Worm (Caenorhabditis elegans): ENCODE results near the gene M03F8.6.

Gene M03F8.6

DNA sequence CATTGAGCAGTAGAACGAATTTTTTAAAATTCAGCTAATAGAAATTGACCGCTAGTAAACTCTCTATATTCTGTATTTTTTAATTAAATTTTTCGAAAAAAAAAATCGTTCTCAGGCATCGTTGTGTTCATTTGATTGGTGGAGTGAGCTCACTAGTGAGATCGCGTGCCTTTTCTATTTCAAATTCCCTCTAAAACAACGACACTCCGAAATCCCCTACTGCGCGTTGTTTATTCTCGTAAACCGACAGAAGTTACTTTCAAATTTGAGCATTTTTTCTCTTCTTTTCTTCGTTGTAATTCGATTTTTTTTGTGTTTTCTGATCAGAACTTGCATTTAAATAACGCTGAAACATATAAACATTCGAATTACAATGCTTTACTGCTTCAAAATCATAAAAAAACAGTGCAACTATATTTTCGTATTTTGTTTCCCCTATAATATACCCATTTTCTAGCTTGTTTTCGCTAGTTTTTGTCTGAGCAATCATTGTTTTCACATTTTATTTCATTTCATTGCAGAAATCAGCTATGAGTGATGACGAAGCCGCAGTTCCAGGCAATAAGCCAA is 15.1 kb downstream of the M03F8.6 start, which contains the start of gene syf-3:
Gene syf-3 (plus strand): TSS at position 520 of the 570 bp plus-strand sequence.
- TF ChIP-seq hmg-4 (GFP tag; optimal IDR thresholded peaks at IDR 0.05): no peak
- TF ChIP-seq aly-1 (tag; optimal IDR thresholded peaks at IDR 0.05): no peak
- TF ChIP-seq F13C5.2 (tag; optimal IDR thresholded peaks at IDR 0.05): no peak
- TF ChIP-seq hnd-1 (tag; optimal IDR thresholded peaks at IDR 0.05): no peak
- TF ChIP-seq ama-1 (optimal IDR thresholded peaks at IDR 0.05): no peak
- no peak for TF ChIP-seq ceh-13 (GFP tag; optimal IDR thresholded peaks at IDR 0.05)

ce11 chrV:5936691-5937090 is 18.0 kb downstream of the M03F8.6 start, which contains the start of the genes M03F8.5 and M03F8.7:
Gene M03F8.5 (minus strand): TSS chrV:5936791.
Gene M03F8.7 (plus strand): TSS chrV:5936939.
- TF ChIP-seq scrt-1 (GFP tag; IDR thresholded peaks at IDR 0.05): no peak
- TF ChIP-seq pes-1 (GFP tag; IDR thresholded peaks at IDR 0.05): no peak
- no peak for TF ChIP-seq F13C5.2 (tag; optimal IDR thresholded peaks at IDR 0.05)
- TF ChIP-seq sea-1 (GFP tag; conservative IDR thresholded peaks at IDR 0.05): no peak
- TF ChIP-seq tra-4 (tag; optimal IDR thresholded peaks at IDR 0.05): no peak

- TF ChIP-seq ama-1 (optimal IDR thresholded peaks at IDR 0.05) (no peak), ets-7 (tag; optimal IDR thresholded peaks at IDR 0.05) (no peak), tbx-11 (GFP tag; IDR thresholded peaks at IDR 0.05) (no peak), aly-1 (tag; optimal IDR thresholded peaks at IDR 0.05) (no peak), ceh-36 (tag; optimal IDR thresholded peaks at IDR 0.05) (no peak), tra-4 (tag; optimal IDR thresholded peaks at IDR 0.05) (no peak), hmg-4 (GFP tag; optimal IDR thresholded peaks at IDR 0.05) (no peak), hmbx-1 (tag; optimal IDR thresholded peaks at IDR 0.05) (no peak), sea-1 (GFP tag; conservative IDR thresholded peaks at IDR 0.05) (no peak), tbx-37 (GFP tag; conservative IDR thresholded peaks at IDR 0.05) (no peak), ceh-13 (GFP tag; optimal IDR thresholded peaks at IDR 0.05) (no peak), F13C5.2 (tag; optimal IDR thresholded peaks at IDR 0.05) (no peak)
These were observed 24.1 kb downstream of the M03F8.6 start, which contains the start of gene galt-1 for ce11 chrV:5930588-5930987. Gene galt-1 (plus strand): TSS chrV:5930905.

- no peak for TF ChIP-seq sea-1 (GFP tag; conservative IDR thresholded peaks at IDR 0.05)
- TF ChIP-seq ama-1 (optimal IDR thresholded peaks at IDR 0.05): no peak
- no peak for TF ChIP-seq F13C5.2 (tag; optimal IDR thresholded peaks at IDR 0.05)
- TF ChIP-seq ets-7 (tag; optimal IDR thresholded peaks at IDR 0.05): no peak
- no peak for TF ChIP-seq ceh-13 (GFP tag; optimal IDR thresholded peaks at IDR 0.05)
- TF ChIP-seq B0310.2 (tag; optimal IDR thresholded peaks at IDR 0.05): no peak
These were observed 26.6 kb downstream of the M03F8.6 start for ce11 chrV:5928006-5928405.

ce11 chrV:5927347-5927746 is 27.3 kb downstream of the M03F8.6 start, which contains the start of gene srsx-17:
Gene srsx-17 (plus strand): TSS chrV:5927647.
- no peak for TF ChIP-seq hmbx-1 (tag; optimal IDR thresholded peaks at IDR 0.05)

DNA sequence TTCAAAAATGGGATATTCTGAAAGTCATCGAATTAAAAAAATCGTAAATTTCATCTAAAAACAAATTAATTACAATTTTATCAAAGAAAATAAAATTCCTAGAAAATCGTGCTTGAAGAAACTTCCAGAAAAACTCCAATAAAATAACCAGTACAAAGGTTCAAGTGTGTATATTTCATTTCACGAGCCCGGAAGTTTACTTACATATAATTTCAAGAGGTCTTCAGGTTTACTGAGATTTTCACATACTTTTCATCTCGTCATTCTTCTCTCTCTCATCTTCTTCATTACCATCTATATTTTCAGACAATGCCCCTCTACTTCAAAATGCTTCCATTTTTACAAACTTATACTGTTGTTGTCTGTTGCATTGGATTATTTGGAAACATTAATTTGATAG is 32.4 kb downstream of the M03F8.6 start, which contains the start of gene srsx-18:
Gene srsx-18 (plus strand): TSS at position 301 of the 400 bp plus-strand sequence.
- TF ChIP-seq pes-1 (GFP tag; IDR thresholded peaks at IDR 0.05) (no peak), ceh-36 (tag; optimal IDR thresholded peaks at IDR 0.05) (no peak), F13C5.2 (tag; optimal IDR thresholded peaks at IDR 0.05) (no peak), ama-1 (optimal IDR thresholded peaks at IDR 0.05) (no peak), hmbx-1 (tag; optimal IDR thresholded peaks at IDR 0.05) (no peak)

DNA sequence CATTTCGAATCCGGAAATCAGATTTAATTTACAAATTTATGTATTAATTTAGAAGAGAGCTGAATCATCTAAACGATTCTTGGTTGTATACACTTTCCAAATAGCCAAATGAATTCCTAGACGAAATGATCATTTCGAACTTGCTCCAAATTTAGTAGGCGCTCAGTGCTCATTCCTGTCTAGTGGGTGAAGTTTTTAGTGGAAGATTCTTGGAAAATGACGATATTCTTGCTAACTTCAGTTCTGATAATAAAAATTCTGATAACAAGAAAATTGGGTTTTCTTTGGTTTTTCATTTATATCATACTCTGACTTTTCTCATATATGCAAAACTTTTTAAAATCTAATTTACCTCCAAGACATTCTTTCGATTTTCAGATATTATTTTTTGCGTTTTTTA is 32.9 kb downstream of the M03F8.6 start:
- no peak for TF ChIP-seq ceh-36 (tag; optimal IDR thresholded peaks at IDR 0.05)
- TF ChIP-seq sea-1 (GFP tag; conservative IDR thresholded peaks at IDR 0.05): no peak
- TF ChIP-seq ama-1 (optimal IDR thresholded peaks at IDR 0.05): no peak
- no peak for TF ChIP-seq tbx-37 (GFP tag; conservative IDR thresholded peaks at IDR 0.05)
- no peak for TF ChIP-seq hmbx-1 (tag; optimal IDR thresholded peaks at IDR 0.05)
- TF ChIP-seq aly-1 (tag; optimal IDR thresholded peaks at IDR 0.05): no peak
- TF ChIP-seq F13C5.2 (tag; optimal IDR thresholded peaks at IDR 0.05): no peak
- no peak for TF ChIP-seq tbx-11 (GFP tag; IDR thresholded peaks at IDR 0.05)
- no peak for TF ChIP-seq tra-4 (tag; optimal IDR thresholded peaks at IDR 0.05)
- no peak for TF ChIP-seq scrt-1 (GFP tag; IDR thresholded peaks at IDR 0.05)
- TF ChIP-seq hmg-4 (GFP tag; optimal IDR thresholded peaks at IDR 0.05): no peak
- TF ChIP-seq flt-1 (GFP tag; IDR thresholded peaks at IDR 0.05): no peak
- no peak for TF ChIP-seq hnd-1 (tag; optimal IDR thresholded peaks at IDR 0.05)
- TF ChIP-seq ceh-13 (GFP tag; optimal IDR thresholded peaks at IDR 0.05): no peak
- no peak for TF ChIP-seq pes-1 (GFP tag; IDR thresholded peaks at IDR 0.05)
- no peak for TF ChIP-seq B0310.2 (tag; optimal IDR thresholded peaks at IDR 0.05)
- TF ChIP-seq ets-7 (tag; optimal IDR thresholded peaks at IDR 0.05): no peak

ce11 chrV:5919887-5920286 is 34.8 kb downstream of the M03F8.6 start, which contains the start of gene C04E6.12:
Gene C04E6.12 (minus strand): TSS chrV:5919987.
- TF ChIP-seq aly-1 (tag; optimal IDR thresholded peaks at IDR 0.05): no peak
- TF ChIP-seq tra-4 (tag; optimal IDR thresholded peaks at IDR 0.05): no peak
- TF ChIP-seq ama-1 (optimal IDR thresholded peaks at IDR 0.05): no peak
- TF ChIP-seq hmg-4 (GFP tag; optimal IDR thresholded peaks at IDR 0.05): no peak
- TF ChIP-seq B0310.2 (tag; optimal IDR thresholded peaks at IDR 0.05): no peak
- no peak for TF ChIP-seq sea-1 (GFP tag; conservative IDR thresholded peaks at IDR 0.05)
- no peak for TF ChIP-seq flt-1 (GFP tag; IDR thresholded peaks at IDR 0.05)
- TF ChIP-seq ets-7 (tag; optimal IDR thresholded peaks at IDR 0.05): no peak
- TF ChIP-seq ceh-13 (GFP tag; optimal IDR thresholded peaks at IDR 0.05): no peak
- no peak for TF ChIP-seq scrt-1 (GFP tag; IDR thresholded peaks at IDR 0.05)
- no peak for TF ChIP-seq hmbx-1 (tag; optimal IDR thresholded peaks at IDR 0.05)
- TF ChIP-seq hnd-1 (tag; optimal IDR thresholded peaks at IDR 0.05): no peak
- no peak for TF ChIP-seq F13C5.2 (tag; optimal IDR thresholded peaks at IDR 0.05)
- no peak for TF ChIP-seq tbx-37 (GFP tag; conservative IDR thresholded peaks at IDR 0.05)
- no peak for TF ChIP-seq pes-1 (GFP tag; IDR thresholded peaks at IDR 0.05)
